Fruit fly (Drosophila melanogaster): ENCODE data around the gene CG16749.

CG16749 gene

DNA sequence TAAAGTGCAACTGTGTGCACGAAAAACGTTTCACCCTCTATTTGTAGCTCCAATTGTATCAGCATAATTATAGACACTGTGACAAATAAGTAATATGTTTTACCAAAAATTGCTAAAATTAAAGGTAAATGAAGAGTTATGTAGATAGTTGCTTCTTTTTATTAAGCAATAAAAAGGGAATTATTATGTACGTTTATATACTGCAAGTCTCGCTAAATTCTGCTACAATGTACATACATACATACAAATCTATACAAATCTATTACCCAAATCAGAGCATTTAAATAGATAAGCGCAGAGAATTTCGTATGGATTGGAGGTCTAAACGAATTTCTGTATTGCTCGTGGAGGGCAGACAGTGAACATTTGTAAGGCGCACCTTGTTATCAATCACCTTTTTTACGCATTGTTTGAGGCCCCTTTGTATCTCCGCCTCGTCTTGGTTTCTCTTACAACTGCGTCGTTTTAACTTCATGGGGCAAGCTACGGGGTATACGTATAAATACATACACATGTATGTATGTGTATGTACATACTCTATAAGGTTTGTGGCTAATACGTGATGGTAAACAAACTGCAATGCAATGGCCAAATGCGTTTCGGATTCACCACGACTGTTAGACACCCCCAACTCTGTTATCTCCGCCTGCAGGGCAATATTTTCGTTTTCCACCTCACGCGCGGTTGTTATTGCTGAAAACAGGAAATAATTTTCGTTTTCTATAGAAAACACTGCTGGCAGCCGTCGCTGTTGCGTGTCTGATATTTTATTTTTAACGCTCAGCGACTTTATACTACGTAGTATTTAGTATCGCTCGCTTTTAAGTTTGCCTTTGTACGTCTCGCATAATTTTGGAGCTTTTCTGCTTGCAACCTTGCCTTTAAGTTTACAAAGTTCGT, 7.7 kb upstream of the CG16749 start (continued):
- TF ChIP-seq Hr39 (GFP tag; optimal IDR thresholded peaks at IDR 0.05) (peak; percentile 68), CG4318 (GFP tag; optimal IDR thresholded peaks at IDR 0.05) (peak; percentile 76), CG7368 (GFP tag; optimal IDR thresholded peaks at IDR 0.05) (peak; percentile 37), Met (GFP tag; optimal IDR thresholded peaks at IDR 0.05) (peak; percentile 81), Hr4 (GFP tag; optimal IDR thresholded peaks at IDR 0.05) (peak; percentile 89), Ets96B (tag; optimal IDR thresholded peaks at IDR 0.05) (peak; percentile 83), OdsH (GFP tag; optimal IDR thresholded peaks at IDR 0.05) (peak; percentile 80), CG15336 (GFP tag; IDR thresholded peaks at IDR 0.05) (peak; percentile 87), CG10669 (GFP tag; optimal IDR thresholded peaks at IDR 0.05) (peak; percentile 78), Eip78C (GFP tag) (peak; percentile 97), Lpt (GFP tag; optimal IDR thresholded peaks at IDR 0.05) (peak; percentile 75), Hr38 (GFP tag; optimal IDR thresholded peaks at IDR 0.05) (no peak), Sox102F (GFP tag; optimal IDR thresholded peaks at IDR 0.05) (peak; percentile 68), svp (GFP tag) (peak; percentile 92), net (GFP tag; optimal IDR thresholded peaks at IDR 0.05) (peak; percentile 80), eg (GFP tag; IDR thresholded peaks at IDR 0.05) (peak; percentile 87), Eip75B (GFP tag; optimal IDR thresholded peaks at IDR 0.05) (peak; percentile 82), acj6 (GFP tag; optimal IDR thresholded peaks at IDR 0.05) (peak; percentile 79), CG9139 (GFP tag; optimal IDR thresholded peaks at IDR 0.05) (peak; percentile 19), CG16779 (tag; optimal IDR thresholded peaks at IDR 0.05) (peak; percentile 47), CG32006 (GFP tag; optimal IDR thresholded peaks at IDR 0.05) (peak; percentile 85), fkh (GFP tag; optimal IDR thresholded peaks at IDR 0.05) (peak; percentile 34), CG6808 (GFP tag; optimal IDR thresholded peaks at IDR 0.05) (peak; percentile 65), CG11902 (GFP tag; optimal IDR thresholded peaks at IDR 0.05) (no peak), Ets21C (GFP tag; optimal IDR thresholded peaks at IDR 0.05) (peak; percentile 56), CG11294 (GFP tag; IDR thresholded peaks at IDR 0.05) (peak; percentile 40), CG10631 (GFP tag; optimal IDR thresholded peaks at IDR 0.05) (peak; percentile 81), CG6854 (GFP tag; optimal IDR thresholded peaks at IDR 0.05) (no peak), CG8119 (GFP tag; IDR thresholded peaks at IDR 0.05) (peak; percentile 86; the same call in 2 of the 3 replicates), lz (GFP tag; optimal IDR thresholded peaks at IDR 0.05) (peak; percentile 79)

DNA sequence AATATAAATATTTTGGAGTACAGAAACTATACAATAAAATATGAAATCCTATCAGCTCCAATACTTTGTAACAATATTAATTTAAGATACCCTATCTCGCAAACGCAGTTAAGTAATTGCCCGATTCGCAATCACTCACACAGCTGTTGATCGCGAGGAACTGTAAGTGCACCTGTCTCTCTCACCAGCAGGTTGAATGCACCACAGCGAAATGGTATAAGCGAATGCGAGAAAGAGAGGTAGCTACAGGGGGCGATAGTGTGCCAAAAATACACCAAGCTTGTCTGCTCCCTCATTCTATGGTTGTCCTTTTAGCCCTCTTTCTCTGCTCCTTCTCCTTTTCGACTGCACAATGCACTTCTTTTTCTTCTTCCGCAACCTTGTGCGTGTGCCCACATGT, 7.1 kb upstream of the CG16749 start:
- TF ChIP-seq achi (GFP tag; optimal IDR thresholded peaks at IDR 0.05) (no peak), CG10631 (GFP tag; optimal IDR thresholded peaks at IDR 0.05) (no peak), Met (GFP tag; optimal IDR thresholded peaks at IDR 0.05) (no peak), Sox15 (GFP tag; optimal IDR thresholded peaks at IDR 0.05) (no peak), CG10669 (GFP tag; optimal IDR thresholded peaks at IDR 0.05) (no peak), ss (GFP tag; optimal IDR thresholded peaks at IDR 0.05) (peak in 1 of 2 experiments; percentile 48), Blimp-1 (GFP tag; optimal IDR thresholded peaks at IDR 0.05) (no peak), Lpt (GFP tag; optimal IDR thresholded peaks at IDR 0.05) (no peak), CG8119 (GFP tag; IDR thresholded peaks at IDR 0.05) (no peak), Sox14 (GFP tag; optimal IDR thresholded peaks at IDR 0.05) (no peak), CG3032 (tag; optimal IDR thresholded peaks at IDR 0.05) (no peak), fkh (GFP tag; optimal IDR thresholded peaks at IDR 0.05) (no peak), cyc (GFP tag; optimal IDR thresholded peaks at IDR 0.05) (no peak), CG7368 (GFP tag; optimal IDR thresholded peaks at IDR 0.05) (no peak), CG32006 (GFP tag; optimal IDR thresholded peaks at IDR 0.05) (no peak), vri (GFP tag; optimal IDR thresholded peaks at IDR 0.05) (peak; percentile 91)

All from whole organism, prepupa.